Worm (Caenorhabditis elegans) whole organism, midembryonic: ENCODE results near the gene Y59A8B.21.

Source experiments
- cog-1 ChIP-seq: sonication (generic microtip); optimal IDR thresholded peaks from 2 replicates; lab custom pipeline; 2016; ENCODE audit warnings: missing genetic modification characterization, missing compliant biosample characterization
- flt-1 ChIP-seq: fragments of 200-800 bp; sonication (Bioruptor generic); IDR thresholded peaks from 2 replicates; pipeline ENCODE4 v1.3.6; 2022; ENCODE audit warnings: missing genetic modification characterization, missing compliant biosample characterization
- klf-2 ChIP-seq: fragments of 200-800 bp; sonication (Bioruptor generic); conservative IDR thresholded peaks from 2 replicates; pipeline ENCODE4 v1.3.6; 2022; ENCODE audit warnings: missing genetic modification reagents, missing genetic modification characterization, missing compliant biosample characterization
- med-1 ChIP-seq: sonication (generic microtip); optimal IDR thresholded peaks from 2 replicates; lab custom pipeline; 2017; ENCODE audit warnings: missing genetic modification characterization, mild to moderate bottlenecking, missing compliant biosample characterization, antibody characterized with exemption, missing genetic modification reagents; ENCODE audit not compliant: insufficient read depth
- tab-1 ChIP-seq: fragments of 200-800 bp; sonication (Bioruptor generic); IDR thresholded peaks from 2 replicates; pipeline ENCODE4 v1.3.6; 2022; ENCODE audit warnings: missing genetic modification characterization, missing compliant biosample characterization

ce11 chrV:17949093-17949492 lies 37.0 kb upstream of the Y59A8B.21 start, which contains the start of gene dpy-21:
- TF ChIP-seq cog-1 (tag; lab: Kevin White, UChicago): no peak
- no peak for TF ChIP-seq flt-1
- TF ChIP-seq klf-2 (GFP tag; lab: Robert Waterston, UW): no peak
- no peak for TF ChIP-seq tab-1 (GFP tag; lab: Robert Waterston, UW)
- TF ChIP-seq med-1 (GFP tag; lab: Kevin White, UChicago): no peak
